Worm (Caenorhabditis elegans) whole organism, L4/young adult: ENCODE data around the gene gar-1.

Experiments used
- W03F9.2 ChIP-seq: fragments of 150-350 bp; optimal IDR thresholded peaks from 2 replicates; lab custom pipeline; 2014; ENCODE audit warnings: missing biosample characterization, missing genetic modification characterization
- dao-5 ChIP-seq: sonication (generic microtip); optimal IDR thresholded peaks from 2 replicates; lab custom pipeline; 2016; ENCODE audit warnings: missing genotype, missing genetic modification characterization, moderate library complexity, missing compliant biosample characterization
- him-1 ChIP-seq: sonication (generic microtip); optimal IDR thresholded peaks from 2 replicates; lab custom pipeline; 2016; ENCODE audit warnings: missing genotype, missing genetic modification reagents, missing genetic modification characterization, missing compliant biosample characterization

DNA sequence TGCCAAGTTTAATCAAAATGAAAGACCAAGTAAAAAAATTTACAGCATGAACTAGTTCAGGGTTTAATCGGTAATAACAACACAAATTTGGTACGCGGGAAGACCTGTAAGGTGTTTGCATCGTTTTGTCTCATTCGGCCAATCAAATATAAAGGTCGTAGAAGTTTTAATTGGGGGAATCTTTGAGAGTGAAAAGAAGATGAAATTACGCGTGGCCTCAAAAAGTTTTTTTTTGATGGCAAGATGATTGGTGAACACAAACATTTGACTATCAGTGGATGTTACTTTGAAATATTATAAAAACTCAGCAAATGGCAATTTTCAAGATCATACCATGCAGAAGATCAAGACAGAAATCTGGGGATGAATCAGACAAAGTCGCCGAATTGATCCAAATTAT lies 29.5 kb downstream of the gar-1 start, which contains the start of gene nas-33:
- TF ChIP-seq him-1 (tag; lab: Kevin White, UChicago), result no peak
- TF ChIP-seq W03F9.2 (tag; lab: Kevin White, UChicago), result no peak
- no peak for TF ChIP-seq dao-5 (tag; lab: Kevin White, UChicago)
